Worm (Caenorhabditis elegans): ENCODE results near the gene Y102A11A.3.
"Not testable (repeated sequence)": the region's sequence is repeated elsewhere in the genome, so short reads cannot be mapped to it uniquely, and the experiment has no call there.

Gene Y102A11A.3

DNA sequence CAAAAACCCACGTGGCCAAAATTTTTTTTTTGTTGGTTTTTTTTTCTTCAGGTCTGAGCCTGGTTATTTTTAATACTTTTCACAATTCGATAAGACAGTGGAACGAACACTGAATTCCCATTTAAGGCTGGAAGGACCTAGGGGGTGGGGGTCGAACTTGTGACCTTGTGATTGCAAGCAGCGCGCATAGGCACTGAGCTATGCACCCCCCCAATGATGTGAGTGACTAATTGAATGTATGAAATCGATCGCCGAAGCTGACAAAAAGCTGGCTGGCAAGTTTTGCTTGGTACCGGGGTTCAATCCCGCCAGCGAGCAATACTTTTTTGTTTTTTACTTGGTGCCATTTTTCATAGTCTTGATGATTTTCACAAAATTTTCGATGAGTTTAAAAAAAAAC lies 20.1 kb upstream of the Y102A11A.3 start:
- no peak for TF ChIP-seq nhr-12 (tag; optimal IDR thresholded peaks at IDR 0.05)
- no peak for TF ChIP-seq nhr-43 (tag; optimal IDR thresholded peaks at IDR 0.05; ENCODE audit: poor library complexity, severe bottlenecking)
- TF ChIP-seq unc-62 (GFP tag; optimal IDR thresholded peaks at IDR 0.05): no peak

DNA sequence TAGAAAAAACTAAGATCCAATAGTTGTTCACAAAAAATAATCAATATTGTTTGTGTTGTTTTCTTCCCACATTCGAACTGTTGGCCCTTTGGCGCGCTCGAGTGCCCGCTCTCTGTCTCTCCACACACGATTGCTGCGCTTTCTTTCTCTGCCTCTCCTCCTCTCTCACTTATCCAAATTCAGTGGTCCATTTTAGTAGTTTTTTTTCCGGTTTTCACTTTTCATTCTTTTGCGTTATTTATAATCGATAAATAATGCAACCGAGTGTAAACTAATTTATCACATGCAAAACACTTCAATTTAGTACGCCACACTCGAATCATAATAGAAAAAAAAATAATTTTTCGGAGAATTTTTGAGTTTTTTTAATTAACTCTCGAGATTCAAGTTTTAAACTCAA lies 18.4 kb upstream of the Y102A11A.3 start:
- TF ChIP-seq nfya-1 (tag; optimal IDR thresholded peaks at IDR 0.05; ENCODE audit: insufficient read depth): no peak
- TF ChIP-seq mml-1 (tag; optimal IDR thresholded peaks at IDR 0.05): no peak
- TF ChIP-seq lsy-12 (tag; optimal IDR thresholded peaks at IDR 0.05): no peak
- TF ChIP-seq nhr-25 (tag; optimal IDR thresholded peaks at IDR 0.05): no peak
- TF ChIP-seq snpc-4 (tag; optimal IDR thresholded peaks at IDR 0.05): no peak

DNA sequence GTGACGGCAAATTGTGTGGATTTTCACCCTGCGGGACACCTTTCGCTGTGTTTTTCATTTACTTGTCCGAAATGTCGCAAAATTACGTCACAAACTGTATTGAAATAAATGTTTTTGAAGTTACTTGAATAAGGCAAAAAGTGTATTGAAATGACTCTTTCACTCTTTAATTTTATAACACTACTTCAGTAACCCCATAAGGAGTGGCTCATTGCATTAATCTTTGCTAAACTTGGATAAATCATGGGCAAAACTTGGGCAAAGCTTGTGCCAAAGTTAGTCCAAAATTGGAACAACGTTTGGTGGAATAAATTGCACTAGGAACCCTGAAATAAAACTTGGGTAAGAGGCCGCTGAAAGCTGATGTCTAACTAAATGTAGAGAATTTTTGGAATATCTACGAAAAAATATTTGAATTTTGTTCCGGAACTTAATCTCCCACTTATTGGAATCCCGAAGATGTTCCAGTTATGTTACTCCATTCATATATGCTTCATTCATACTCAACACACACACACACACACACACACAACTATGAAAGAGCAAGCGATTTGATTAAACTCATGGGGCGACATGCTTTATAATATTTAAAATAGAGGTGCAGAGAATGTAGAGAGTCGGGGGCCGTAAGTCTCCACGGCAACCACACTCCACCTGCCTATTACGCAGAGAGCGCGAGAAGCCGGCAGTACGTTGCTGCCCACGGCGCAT lies 6.3 kb upstream of the Y102A11A.3 start, which contains the start of gene Y102A11A.9:
Y102A11A.9 (plus strand) TSS at position 661 of the 711 bp plus-strand sequence.
- TF ChIP-seq fos-1 (tag; optimal IDR thresholded peaks at IDR 0.05): no peak
- no peak for TF ChIP-seq nhr-237 (tag; optimal IDR thresholded peaks at IDR 0.05)
- no peak for TF ChIP-seq egl-5 (tag; optimal IDR thresholded peaks at IDR 0.05)
- no peak for TF ChIP-seq nhr-77 (tag; optimal IDR thresholded peaks at IDR 0.05)
- no peak for TF ChIP-seq lsy-12 (tag; optimal IDR thresholded peaks at IDR 0.05)
- TF ChIP-seq ceh-28 (tag; optimal IDR thresholded peaks at IDR 0.05): no peak
- no peak for TF ChIP-seq ceh-16 (tag; optimal IDR thresholded peaks at IDR 0.05)
- TF ChIP-seq pqm-1 (tag; optimal IDR thresholded peaks at IDR 0.05): no peak

- TF ChIP-seq nhr-76 (tag; optimal IDR thresholded peaks at IDR 0.05) (no peak), aly-2 (tag; optimal IDR thresholded peaks at IDR 0.05) (no peak), ceh-9 (tag; optimal IDR thresholded peaks at IDR 0.05) (no peak)
These were observed 5.0 kb upstream of the Y102A11A.3 start for ce11 chrX:2013912-2014311.

ce11 chrX:2014521-2014920 lies 4.4 kb upstream of the Y102A11A.3 start:
- TF ChIP-seq pha-4 (tag; optimal IDR thresholded peaks at IDR 0.05): peak; percentile 20
- peak; percentile 85 for TF ChIP-seq elt-2 (tag; optimal IDR thresholded peaks at IDR 0.05)
- peak; percentile 42 for TF ChIP-seq jun-1 (tag; optimal IDR thresholded peaks at IDR 0.05)
- TF ChIP-seq fos-1 (tag; optimal IDR thresholded peaks at IDR 0.05): no peak
- peak; percentile 76 for TF ChIP-seq pqm-1 (tag; optimal IDR thresholded peaks at IDR 0.05)
- TF ChIP-seq egl-27 (tag; optimal IDR thresholded peaks at IDR 0.05): no peak

- TF ChIP-seq elt-2 (tag; optimal IDR thresholded peaks at IDR 0.05) (peak; percentile 74), pqm-1 (tag; optimal IDR thresholded peaks at IDR 0.05) (peak; percentile 52), ztf-11 (tag; optimal IDR thresholded peaks at IDR 0.05) (no peak)
These were observed 737 bp upstream of the Y102A11A.3 start for ce11 chrX:2018211-2018610.

- TF ChIP-seq pqm-1 (tag; optimal IDR thresholded peaks at IDR 0.05) (peak; percentile 34), pha-4 (tag; optimal IDR thresholded peaks at IDR 0.05) (peak; percentile 24), elt-2 (tag; optimal IDR thresholded peaks at IDR 0.05) (peak; percentile 46), ztf-4 (tag; optimal IDR thresholded peaks at IDR 0.05) (no peak)
These were observed 2.6 kb downstream of the Y102A11A.3 start for ce11 chrX:2021558-2021957.

DNA sequence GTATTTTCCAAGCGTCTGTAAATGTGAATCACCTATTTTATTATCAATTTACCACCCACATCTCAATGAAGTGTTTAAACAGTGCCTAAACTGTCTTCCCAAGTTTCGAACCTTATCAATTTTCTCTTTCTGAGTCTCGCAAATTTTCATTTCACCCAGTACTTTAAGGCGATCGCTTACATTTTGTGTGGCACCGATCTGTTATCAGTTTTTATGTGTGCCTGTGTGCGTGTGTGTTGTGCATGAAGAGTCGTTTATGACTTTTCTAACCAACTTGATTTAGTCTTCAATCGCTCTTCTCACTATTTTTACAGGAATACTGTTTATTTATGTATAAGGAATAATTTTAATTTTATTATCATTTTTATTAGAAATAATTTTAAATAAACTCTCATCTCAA lies 6.5 kb downstream of the Y102A11A.3 start:
- TF ChIP-seq elt-2 (tag; optimal IDR thresholded peaks at IDR 0.05) (peak; percentile 72), pqm-1 (tag; optimal IDR thresholded peaks at IDR 0.05) (peak; percentile 8)

DNA sequence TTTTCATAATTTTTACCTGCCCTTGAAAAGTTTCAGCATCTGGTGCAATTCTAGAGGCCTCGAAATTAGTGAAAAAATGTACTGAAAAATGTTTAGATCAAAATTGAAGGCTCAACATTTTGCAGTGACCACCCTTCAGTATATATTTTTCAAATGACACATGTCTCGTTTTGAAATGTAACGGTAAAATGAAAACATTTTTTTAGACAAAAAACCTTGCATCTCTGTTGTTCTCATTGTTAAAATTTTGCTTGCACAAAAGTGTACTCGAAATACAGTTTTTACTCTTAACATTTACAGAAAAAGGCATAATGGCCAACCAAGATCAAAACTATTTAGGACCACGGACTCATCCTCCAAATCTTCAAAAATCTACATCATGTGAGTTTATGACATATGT lies 7.4 kb downstream of the Y102A11A.3 start, which contains the start of gene Y102A11A.2:
Y102A11A.2 (plus strand) TSS at position 301 of the 400 bp plus-strand sequence.
- TF ChIP-seq nfya-1 (tag; optimal IDR thresholded peaks at IDR 0.05; ENCODE audit: insufficient read depth); egl-27 (tag; optimal IDR thresholded peaks at IDR 0.05); nhr-12 (tag; optimal IDR thresholded peaks at IDR 0.05): not testable (repeated sequence)

All from whole organism, L3 larva.